Worm (Caenorhabditis elegans) whole organism, L4 larva: Measurements from ENCODE around the gene C25B8.8.
A peak's percentile ranks its signal among the peaks of the same experiment; 100 is the strongest.

Experiments used
- Y5F2A.4 ChIP-seq: fragments of 200-800 bp; sonication (Bioruptor generic); optimal IDR thresholded peaks from 2 replicates; lab custom pipeline; 2018; ENCODE audit warnings: mild to moderate bottlenecking, missing genetic modification characterization, missing compliant biosample characterization
- Y75B8A.6 ChIP-seq: fragments of 200-800 bp; sonication (Bioruptor generic); IDR thresholded peaks from 2 replicates; pipeline ENCODE4 v1.3.6; 2022; ENCODE audit warnings: missing genetic modification reagents, missing genetic modification characterization, missing compliant biosample characterization
- ZK337.2 ChIP-seq: fragments of 200-800 bp; sonication (Bioruptor generic); IDR thresholded peaks from 2 replicates; pipeline ENCODE4 v1.3.6; 2022; ENCODE audit warnings: missing genetic modification reagents, missing genetic modification characterization, missing compliant biosample characterization
- aha-1 ChIP-seq: fragments of 150-350 bp; peaks from one replicate; lab custom pipeline; 2014; ENCODE audit warnings: missing biosample characterization, missing genetic modification characterization
- aly-2 ChIP-seq: sonication (generic microtip); optimal IDR thresholded peaks from 2 replicates; lab custom pipeline; 2018; ENCODE audit warnings: missing biosample characterization, missing genetic modification characterization
- arid-1 ChIP-seq: fragments of 200-800 bp; sonication (Bioruptor generic); conservative IDR thresholded peaks from 2 replicates; pipeline ENCODE4 v1.3.6; 2022; ENCODE audit warnings: missing genetic modification reagents, missing genetic modification characterization, missing compliant biosample characterization
- ceh-28 ChIP-seq: fragments of 150-350 bp; optimal IDR thresholded peaks from 2 replicates; lab custom pipeline; 2014; ENCODE audit warnings: missing biosample characterization, missing genetic modification reagents, missing genetic modification characterization
- cey-2 ChIP-seq: sonication (generic microtip); optimal IDR thresholded peaks from 3 replicates; lab custom pipeline; 2017; ENCODE audit warnings: missing genetic modification characterization, mild to moderate bottlenecking, missing compliant biosample characterization, antibody characterized with exemption, borderline replicate concordance; ENCODE audit not compliant: insufficient read depth
- daf-19 ChIP-seq: fragments of 200-800 bp; sonication (Bioruptor generic); conservative IDR thresholded peaks from 2 replicates; pipeline ENCODE4 v1.3.6; 2022; ENCODE audit warnings: missing genetic modification characterization, missing compliant biosample characterization
- dmd-6 ChIP-seq: fragments of 200-800 bp; sonication (Bioruptor generic); IDR thresholded peaks from 2 replicates; pipeline ENCODE4 v1.3.6; 2022; ENCODE audit warnings: missing genetic modification reagents, missing genetic modification characterization, missing compliant biosample characterization
- duxl-1 ChIP-seq: sonication (generic microtip); optimal IDR thresholded peaks from 2 replicates; lab custom pipeline; 2016; ENCODE audit warnings: mild to moderate bottlenecking, missing genetic modification characterization, moderate library complexity, missing compliant biosample characterization; ENCODE audit not compliant: poor library complexity
- hif-1 ChIP-seq, 2 experiments: sonication (generic microtip); optimal IDR thresholded peaks; 2 replicates each; lab custom pipeline; 2016 to 2017; ENCODE audit warnings: missing compliant biosample characterization in 2 of 2, missing genetic modification characterization in 2 of 2, missing genetic modification reagents in 2 of 2, missing genotype in 2 of 2, mild to moderate bottlenecking in 1 of 2
- hlh-11 ChIP-seq: fragments of 200-800 bp; sonication (Bioruptor generic); optimal IDR thresholded peaks from 2 replicates; lab custom pipeline; 2018; ENCODE audit warnings: mild to moderate bottlenecking, missing genetic modification characterization, missing compliant biosample characterization
- lin-38 ChIP-seq: fragments of 200-800 bp; sonication (Bioruptor generic); IDR thresholded peaks from 2 replicates; pipeline ENCODE4 v1.3.6; 2022; ENCODE audit warnings: missing genetic modification reagents, missing genetic modification characterization, missing compliant biosample characterization
- lin-39 ChIP-seq: fragments of 150-350 bp; optimal IDR thresholded peaks from 2 replicates; lab custom pipeline; 2014; ENCODE audit warnings: missing biosample characterization, missing genetic modification reagents, missing genetic modification characterization
- madf-5 ChIP-seq, 2 experiments: fragments of 200-800 bp; sonication (Bioruptor generic); IDR thresholded peaks; 2 replicates each; pipeline ENCODE4 v1.3.6; 2022; ENCODE audit warnings: missing compliant biosample characterization in 2 of 2, missing genetic modification characterization in 2 of 2
- madf-9 ChIP-seq: fragments of 200-800 bp; sonication (Bioruptor generic); conservative IDR thresholded peaks from 2 replicates; pipeline ENCODE4 v1.3.6; 2022; ENCODE audit warnings: missing genetic modification reagents, missing genetic modification characterization, missing compliant biosample characterization
- mxl-3 ChIP-seq: fragments of 200-800 bp; sonication (Bioruptor generic); optimal IDR thresholded peaks from 2 replicates; lab custom pipeline; 2018; ENCODE audit warnings: mild to moderate bottlenecking, missing genetic modification characterization, missing compliant biosample characterization
- nhr-10 ChIP-seq: fragments of 150-350 bp; optimal IDR thresholded peaks from 2 replicates; lab custom pipeline; 2014; ENCODE audit warnings: missing biosample characterization, missing genetic modification characterization
- nhr-102 ChIP-seq: sonication (generic microtip); optimal IDR thresholded peaks from 2 replicates; lab custom pipeline; 2016; ENCODE audit warnings: mild to moderate bottlenecking, missing genetic modification characterization, moderate library complexity, missing compliant biosample characterization
- nhr-41 ChIP-seq: fragments of 200-800 bp; sonication (Bioruptor generic); IDR thresholded peaks from 2 replicates; pipeline ENCODE4 v1.3.6; 2022; ENCODE audit warnings: missing genetic modification reagents, missing genetic modification characterization, missing compliant biosample characterization
- pha-4 ChIP-seq, 2 experiments: fragments of 150-350 bp in 1 of 2; fragments of 200-800 bp in 1 of 2; sonication (Bioruptor generic) in 1 of 2; IDR thresholded peaks in 1 of 2; optimal IDR thresholded peaks in 1 of 2; 2 replicates each; pipeline versions ENCODE4 v1.3.6 to Lab custom; 2014 to 2022; ENCODE audit warnings: missing genetic modification characterization in 2 of 2, missing genetic modification reagents in 2 of 2, missing biosample characterization in 1 of 2, missing compliant biosample characterization in 1 of 2
- sdz-12 ChIP-seq: fragments of 200-800 bp; sonication (Bioruptor generic); optimal IDR thresholded peaks from 2 replicates; lab custom pipeline; 2018; ENCODE audit warnings: mild to moderate bottlenecking, missing genetic modification characterization, missing compliant biosample characterization
- snpc-1.2 ChIP-seq: fragments of 200-800 bp; sonication (Bioruptor generic); IDR thresholded peaks from 2 replicates; pipeline ENCODE4 v1.3.6; 2022; ENCODE audit warnings: missing genetic modification reagents, missing genetic modification characterization, missing compliant biosample characterization
- spr-1 ChIP-seq: sonication (generic microtip); optimal IDR thresholded peaks from 2 replicates; lab custom pipeline; 2016; ENCODE audit warnings: mild to moderate bottlenecking, missing genetic modification characterization, missing compliant biosample characterization
- spr-3 ChIP-seq: fragments of 200-800 bp; sonication (Bioruptor generic); optimal IDR thresholded peaks from 2 replicates; lab custom pipeline; 2018; ENCODE audit warnings: mild to moderate bottlenecking, missing genetic modification characterization, missing compliant biosample characterization
- tag-97 ChIP-seq: fragments of 200-800 bp; sonication (Bioruptor generic); IDR thresholded peaks from 2 replicates; pipeline ENCODE4 v1.3.6; 2022; ENCODE audit warnings: missing genetic modification characterization, missing compliant biosample characterization
- tra-1 ChIP-seq: fragments of 200-800 bp; sonication (Bioruptor generic); IDR thresholded peaks from 2 replicates; pipeline ENCODE4 v1.3.6; 2022; ENCODE audit warnings: missing genetic modification reagents, missing genetic modification characterization, missing compliant biosample characterization
- unc-62 ChIP-seq, 3 experiments: fragments of 150-350 bp in 1 of 3; sonication (generic microtip); optimal IDR thresholded peaks in 2 of 3; peaks in 1 of 3; 1 replicate in 1 of 3; 2 replicates in 2 of 3; lab custom pipeline; 2014 to 2017; ENCODE audit warnings: missing biosample characterization in 3 of 3, missing genetic modification characterization in 3 of 3, missing genetic modification reagents in 3 of 3, missing genotype in 1 of 3
- zfp-3 ChIP-seq: fragments of 200-800 bp; sonication (Bioruptor generic); conservative IDR thresholded peaks from 2 replicates; pipeline ENCODE4 v1.3.6; 2022; ENCODE audit warnings: missing genetic modification reagents, missing genetic modification characterization, missing compliant biosample characterization
- zip-2 ChIP-seq: fragments of 150-350 bp; optimal IDR thresholded peaks from 2 replicates; lab custom pipeline; 2014; ENCODE audit warnings: missing biosample characterization, missing genetic modification characterization
- ztf-11 ChIP-seq: fragments of 150-350 bp; optimal IDR thresholded peaks from 2 replicates; lab custom pipeline; 2014; ENCODE audit warnings: missing biosample characterization, missing genetic modification characterization

The C25B8.8 gene

ce11 chrX:6618712-6619111 lies 8.9 kb downstream of the C25B8.8 start, which contains the start of gene kqt-1:
Gene kqt-1 (plus strand): TSS chrX:6619012.
- TF ChIP-seq Y75B8A.6 (GFP tag; lab: Robert Waterston, UW): no peak
- no peak for TF ChIP-seq lin-38 (GFP tag; lab: Robert Waterston, UW)
- no peak for TF ChIP-seq hif-1 (tag; optimal IDR thresholded peaks at IDR 0.05; lab: Kevin White, UChicago)
- no peak for TF ChIP-seq ztf-11 (tag; lab: Kevin White, UChicago)
- no peak for TF ChIP-seq daf-19 (GFP tag; lab: Robert Waterston, UW)

DNA sequence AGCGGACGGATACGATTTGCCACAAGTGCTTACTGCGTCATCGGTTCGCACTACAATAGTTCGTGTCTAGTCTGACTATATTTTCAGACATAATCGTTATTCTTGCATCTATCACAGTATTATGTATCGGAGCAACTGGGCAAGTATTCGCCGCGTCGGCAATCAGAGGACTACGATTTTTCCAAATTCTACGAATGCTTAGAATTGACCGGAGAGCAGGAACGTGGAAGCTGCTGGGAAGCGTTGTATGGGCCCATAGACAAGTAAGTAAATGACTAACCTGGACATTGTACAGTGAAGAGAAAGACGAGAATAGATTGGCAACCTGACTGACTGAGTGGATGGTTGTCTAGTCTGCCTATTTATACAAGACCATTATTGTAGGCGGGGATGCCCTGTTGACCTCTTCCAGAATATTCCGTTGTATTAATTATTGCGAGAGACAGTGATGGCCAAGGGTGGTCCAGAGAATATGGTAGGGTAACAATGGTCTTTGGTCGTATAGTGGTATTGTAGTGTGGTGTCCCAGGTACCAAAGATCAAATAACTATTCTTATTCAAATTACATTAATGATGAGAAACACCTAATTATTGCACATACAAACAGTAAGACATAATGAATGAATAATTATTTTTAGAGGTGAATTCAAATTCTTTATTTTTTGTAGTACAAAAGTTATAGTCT lies 12.9 kb downstream of the C25B8.8 start, which contains the start of gene clec-266:
Gene clec-266 (minus strand): TSS at position 364 of the 685 bp plus-strand sequence.
- TF ChIP-seq Y5F2A.4 (GFP tag; lab: Kevin White, UChicago): no peak
- peak in 1 of 2 experiments; percentile 53 for TF ChIP-seq unc-62 (GFP tag; optimal IDR thresholded peaks at IDR 0.05 in 1 of 2; lab: Kevin White, UChicago)
- no peak for TF ChIP-seq unc-62 (tag; optimal IDR thresholded peaks at IDR 0.05; lab: Kevin White, UChicago)

DNA sequence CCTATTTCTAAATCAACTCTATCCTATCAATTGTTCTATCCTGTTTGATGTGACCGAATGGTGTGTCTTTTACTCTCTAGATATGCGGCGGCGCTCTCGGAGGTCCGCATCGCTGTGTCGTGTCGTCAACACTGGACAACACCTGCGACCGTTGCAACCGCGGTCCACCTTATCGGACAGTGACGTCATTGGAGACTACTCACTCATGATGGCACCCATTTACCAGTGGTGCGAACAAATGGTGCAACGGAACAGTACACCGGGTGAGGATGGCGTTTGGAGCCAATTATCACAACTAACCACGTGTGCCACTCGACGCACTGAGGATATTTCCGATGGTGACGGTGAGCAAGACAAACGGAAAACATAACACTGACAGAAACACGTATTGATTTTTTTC lies 15.5 kb downstream of the C25B8.8 start:
- TF ChIP-seq aha-1 (peak; percentile 44), zfp-3 (GFP tag; lab: Robert Waterston, UW) (no peak), unc-62 (GFP tag; optimal IDR thresholded peaks at IDR 0.05 in 1 of 2; lab: Kevin White, UChicago) (peak in 1 of 2 experiments; percentile 18), unc-62 (tag; optimal IDR thresholded peaks at IDR 0.05; lab: Kevin White, UChicago) (no peak)
- TF ChIP-seq, all 104 proteins: peak for 2

- TF ChIP-seq spr-1 (tag; lab: Kevin White, UChicago) (no peak), aha-1 (peak; percentile 97)
Observed at ce11 chrX:6630645-6631044, 20.8 kb downstream of the C25B8.8 start.

DNA sequence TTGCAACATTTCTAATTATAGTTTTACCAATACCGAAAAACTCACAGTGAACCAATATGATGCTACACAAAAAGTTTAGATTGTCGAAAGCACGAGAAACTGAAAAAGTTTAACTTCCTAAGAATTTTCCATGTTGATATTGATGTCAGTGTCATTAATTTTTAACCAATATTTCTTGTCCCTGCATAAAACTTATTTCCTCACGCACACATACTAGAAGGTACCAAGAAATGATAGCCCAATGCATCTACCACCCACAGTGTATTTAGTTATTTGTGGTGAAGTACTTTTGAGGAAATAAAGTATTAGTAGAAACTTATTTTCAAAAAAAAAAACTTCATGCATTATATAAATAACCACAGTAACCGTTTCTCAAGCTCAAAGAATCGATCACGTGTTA lies 21.6 kb downstream of the C25B8.8 start, which contains the start of gene aexr-2:
Gene aexr-2 (minus strand): TSS at position 101 of the 400 bp plus-strand sequence.
- TF ChIP-seq ceh-28 (tag; lab: Kevin White, UChicago) (no peak), zip-2 (tag; lab: Kevin White, UChicago) (no peak), tag-97 (GFP tag; lab: Robert Waterston, UW) (no peak), nhr-102 (tag; lab: Kevin White, UChicago) (no peak), aly-2 (tag; lab: Kevin White, UChicago) (no peak), ZK337.2 (GFP tag; lab: Robert Waterston, UW) (no peak), cey-2 (no peak), sdz-12 (GFP tag; lab: Kevin White, UChicago) (no peak), nhr-10 (tag; lab: Kevin White, UChicago) (no peak), nhr-41 (GFP tag; lab: Robert Waterston, UW) (no peak), hlh-11 (tag; lab: Kevin White, UChicago) (no peak), pha-4 (GFP tag; IDR thresholded peaks at IDR 0.05; lab: Robert Waterston, UW) (no peak), pha-4 (tag; optimal IDR thresholded peaks at IDR 0.05; lab: Kevin White, UChicago) (no peak), spr-3 (GFP tag; lab: Kevin White, UChicago) (no peak), arid-1 (GFP tag; lab: Robert Waterston, UW) (no peak), madf-5 (GFP tag; IDR thresholded peaks at IDR 0.05; lab: Robert Waterston, UW) (no peak), snpc-1.2 (GFP tag; lab: Robert Waterston, UW) (no peak), lin-39 (tag; lab: Kevin White, UChicago) (no peak)

DNA sequence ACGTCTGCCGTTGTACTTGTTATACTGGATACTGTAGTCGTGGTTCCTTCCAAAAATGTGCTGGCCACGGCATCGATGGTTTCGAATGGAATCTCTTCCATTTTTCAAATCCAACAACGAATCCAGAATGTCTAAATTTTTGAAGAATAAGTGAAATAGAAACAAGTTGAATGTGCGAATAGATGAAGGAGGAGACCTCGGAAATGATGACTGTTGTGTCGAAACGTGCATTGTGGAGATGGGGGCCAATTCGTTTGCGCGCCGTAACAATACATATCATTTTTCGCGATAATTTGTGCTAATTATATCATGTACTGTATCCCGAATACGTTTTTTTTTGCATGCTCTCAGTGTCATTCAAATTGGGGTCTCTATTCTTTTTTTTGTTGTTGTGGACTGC lies 25.4 kb downstream of the C25B8.8 start, which contains the start of gene aexr-1:
Gene aexr-1 (minus strand): TSS at position 101 of the 400 bp plus-strand sequence.
- no peak for TF ChIP-seq hlh-11 (tag; lab: Kevin White, UChicago)
- TF ChIP-seq tra-1 (GFP tag; lab: Robert Waterston, UW): no peak
- no peak for TF ChIP-seq madf-9 (GFP tag; lab: Robert Waterston, UW)
- no peak for TF ChIP-seq mxl-3 (GFP tag; lab: Kevin White, UChicago)
- peak; percentile 85 for TF ChIP-seq aha-1
- no peak for TF ChIP-seq duxl-1
- no peak for TF ChIP-seq dmd-6 (GFP tag; lab: Robert Waterston, UW)
- TF ChIP-seq lin-38 (GFP tag; lab: Robert Waterston, UW): no peak
- TF ChIP-seq cey-2: no peak
